Worm (Caenorhabditis elegans): ENCODE data around the gene C25D7.15.
"Not testable (repeated sequence)": the region's sequence is repeated elsewhere in the genome, so short reads cannot be mapped to it uniquely, and the experiment has no call there.

The C25D7.15 gene

ce11 chrV:15099447-15099846 lies 39.8 kb downstream of the C25D7.15 start, which contains the start of gene C01G10.1:
C01G10.1 (plus strand) TSS chrV:15099747.
- TF ChIP-seq unc-55 (GFP tag; optimal IDR thresholded peaks at IDR 0.05): no peak

ce11 chrV:15105893-15106598 lies 46.4 kb downstream of the C25D7.15 start, which contains the start of gene C01G10.14:
C01G10.14 (minus strand) TSS chrV:15105943.
- not testable (repeated sequence) for TF ChIP-seq nhr-12, egl-27, nhr-129 (tag; optimal IDR thresholded peaks at IDR 0.05)

ce11 chrV:15109260-15109659 lies 49.7 kb downstream of the C25D7.15 start, which contains the start of gene Y75B12A.2:
Y75B12A.2 (plus strand) TSS chrV:15109560.
- TF ChIP-seq R02D3.7 (tag; optimal IDR thresholded peaks at IDR 0.05): no peak
